Worm (Caenorhabditis elegans): Measurements from ENCODE around the gene C27F2.7.

DNA sequence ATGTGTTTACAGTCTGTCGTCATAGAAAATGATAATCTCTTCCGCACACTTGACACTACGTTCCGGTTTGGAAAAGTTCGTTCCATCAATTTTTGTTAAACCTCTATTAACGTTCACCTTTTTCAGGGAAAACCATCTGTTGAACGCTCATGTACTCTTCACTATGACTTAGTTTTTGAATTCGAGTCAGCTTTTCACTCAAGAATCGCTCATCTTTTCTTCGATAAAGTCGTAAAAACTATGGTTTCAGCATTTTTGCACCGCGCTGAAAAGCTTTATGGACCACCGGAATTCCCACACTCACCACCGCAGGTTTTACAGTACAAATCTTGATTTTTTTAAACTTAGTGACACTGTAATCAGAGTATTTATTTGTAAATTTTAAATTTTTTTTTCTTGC is 39.3 kb upstream of the C27F2.7 start:
- no peak for TF ChIP-seq fkh-6 (tag; optimal IDR thresholded peaks at IDR 0.05)
- TF ChIP-seq hlh-30 (tag; optimal IDR thresholded peaks at IDR 0.05; ENCODE audit: insufficient read depth), result no peak
- no peak for TF ChIP-seq hlh-6 (tag; optimal IDR thresholded peaks at IDR 0.05)
- no peak for TF ChIP-seq T23F11.4 (GFP tag; optimal IDR thresholded peaks at IDR 0.05)
- TF ChIP-seq hlh-13 (GFP tag; optimal IDR thresholded peaks at IDR 0.05), result no peak

Measured in whole organism, late embryonic.